Fruit fly (Drosophila melanogaster): Measurements from ENCODE around the gene CG32170.

- no peak for TF ChIP-seq ttk (optimal IDR thresholded peaks at IDR 0.05)
- TF ChIP-seq insv (optimal IDR thresholded peaks at IDR 0.05): no peak
- no peak for TF ChIP-seq h (optimal IDR thresholded peaks at IDR 0.05)
- TF ChIP-seq psq (optimal IDR thresholded peaks at IDR 0.05): no peak
- TF ChIP-seq Sin3A (optimal IDR thresholded peaks at IDR 0.05): no peak
- no peak for TF ChIP-seq Myc (optimal IDR thresholded peaks at IDR 0.05)
Observed at dm6 chr3L:16927375-16927774, 50.3 kb downstream of the CG32170 start, which contains the start of gene CG13023.

Measured in Kc167 (cell line).